Worm (Caenorhabditis elegans): ENCODE measurements around the gene K09C4.5.

Gene K09C4.5

ce11 chrX:3304068-3304467 is 21.6 kb downstream of the K09C4.5 start, which contains the start of gene F11D5.7:
Gene F11D5.7, plus strand, starts transcription at chrX:3304368.
- TF ChIP-seq aha-1 (tag; optimal IDR thresholded peaks at IDR 0.05) (no peak), nhr-19 (GFP tag; conservative IDR thresholded peaks at IDR 0.05) (no peak), grh-1 (GFP tag; IDR thresholded peaks at IDR 0.05) (no peak), aly-2 (tag; optimal IDR thresholded peaks at IDR 0.05) (no peak), nhr-20 (tag; optimal IDR thresholded peaks at IDR 0.05) (no peak), ceh-82 (tag; optimal IDR thresholded peaks at IDR 0.05) (no peak), egl-13 (tag; optimal IDR thresholded peaks at IDR 0.05) (no peak), unc-30 (tag; optimal IDR thresholded peaks at IDR 0.05) (no peak), unc-98 (GFP tag; IDR thresholded peaks at IDR 0.05) (no peak), ztf-4 (tag; optimal IDR thresholded peaks at IDR 0.05) (no peak), nhr-12 (tag; optimal IDR thresholded peaks at IDR 0.05) (no peak), lir-3 (tag; optimal IDR thresholded peaks at IDR 0.05; ENCODE audit: poor library complexity) (no peak)

ce11 chrX:3306594-3307296 is 24.3 kb downstream of the K09C4.5 start:
- no peak for TF ChIP-seq nhr-19 (GFP tag; conservative IDR thresholded peaks at IDR 0.05)
- peak; percentile 18 for TF ChIP-seq elt-2 (tag; optimal IDR thresholded peaks at IDR 0.05)
- no peak for TF ChIP-seq unc-62 (GFP tag; optimal IDR thresholded peaks at IDR 0.05)
- no peak for TF ChIP-seq efl-3 (GFP tag; optimal IDR thresholded peaks at IDR 0.05)
- no peak for TF ChIP-seq ceh-63 (GFP tag; optimal IDR thresholded peaks at IDR 0.05)
- TF ChIP-seq ama-1 (optimal IDR thresholded peaks at IDR 0.05), result no peak
- no peak for TF ChIP-seq lin-35 (GFP tag; optimal IDR thresholded peaks at IDR 0.05)
- no peak for TF ChIP-seq alr-1 (tag; optimal IDR thresholded peaks at IDR 0.05; ENCODE audit: borderline replicate concordance)
- TF ChIP-seq egl-13 (tag; optimal IDR thresholded peaks at IDR 0.05), result no peak
- peak; percentile 1 for TF ChIP-seq nhr-85 (tag)
- TF ChIP-seq ceh-82 (tag; optimal IDR thresholded peaks at IDR 0.05), result no peak
- TF ChIP-seq lin-15B (tag; optimal IDR thresholded peaks at IDR 0.05), result no peak
- TF ChIP-seq ztf-4 (tag; optimal IDR thresholded peaks at IDR 0.05), result no peak
- TF ChIP-seq sox-4 (tag; optimal IDR thresholded peaks at IDR 0.05), result no peak
- no peak for TF ChIP-seq blmp-1 (tag; optimal IDR thresholded peaks at IDR 0.05)
- TF ChIP-seq mdl-1 (tag; optimal IDR thresholded peaks at IDR 0.05), result no peak
- TF ChIP-seq nhr-90 (tag; optimal IDR thresholded peaks at IDR 0.05; ENCODE audit: poor library complexity), result no peak
- TF ChIP-seq ceh-88 (GFP tag; IDR thresholded peaks at IDR 0.05), result no peak

ce11 chrX:3310702-3311101 is 28.3 kb downstream of the K09C4.5 start:
- no peak for TF ChIP-seq egl-13 (tag; optimal IDR thresholded peaks at IDR 0.05)
- TF ChIP-seq sptf-1 (tag; optimal IDR thresholded peaks at IDR 0.05), result no peak
- TF ChIP-seq ztf-4 (tag; optimal IDR thresholded peaks at IDR 0.05), result no peak
- no peak for TF ChIP-seq unc-86 (tag; optimal IDR thresholded peaks at IDR 0.05)
- TF ChIP-seq nhr-90 (tag; optimal IDR thresholded peaks at IDR 0.05; ENCODE audit: poor library complexity), result no peak
- no peak for TF ChIP-seq ceh-90 (tag; optimal IDR thresholded peaks at IDR 0.05)
- TF ChIP-seq hlh-4 (tag; optimal IDR thresholded peaks at IDR 0.05), result no peak
- no peak for TF ChIP-seq irx-1 (tag; optimal IDR thresholded peaks at IDR 0.05)
- TF ChIP-seq unc-130 (tag; optimal IDR thresholded peaks at IDR 0.05), result no peak
- TF ChIP-seq tbx-2 (tag; optimal IDR thresholded peaks at IDR 0.05), result no peak
- TF ChIP-seq zip-4 (GFP tag; optimal IDR thresholded peaks at IDR 0.05), result no peak
- no peak for TF ChIP-seq blmp-1 (tag; optimal IDR thresholded peaks at IDR 0.05)
- TF ChIP-seq elt-3 (tag; optimal IDR thresholded peaks at IDR 0.05), result no peak
- no peak for TF ChIP-seq nhr-28 (tag; optimal IDR thresholded peaks at IDR 0.05)
- TF ChIP-seq mab-9 (GFP tag; IDR thresholded peaks at IDR 0.05), result no peak
- TF ChIP-seq elt-2 (tag; optimal IDR thresholded peaks at IDR 0.05), result no peak
- TF ChIP-seq tlp-1 (tag; optimal IDR thresholded peaks at IDR 0.05), result no peak
- TF ChIP-seq ets-5 (GFP tag; IDR thresholded peaks at IDR 0.05), result no peak
- no peak for TF ChIP-seq C16A3.4 (tag; optimal IDR thresholded peaks at IDR 0.05)
- TF ChIP-seq sup-37 (GFP tag; optimal IDR thresholded peaks at IDR 0.05), result no peak

All from whole organism, L1 larva.